Worm (Caenorhabditis elegans) whole organism, mixed stage, embryonic: ENCODE measurements around the gene F10E9.3.

Experiments used
- M03D4.4 ChIP-seq: sonication (generic microtip); optimal IDR thresholded peaks from 2 replicates; lab custom pipeline; 2017; ENCODE audit warnings: mild to moderate bottlenecking, missing genetic modification characterization, missing compliant biosample characterization
- bed-3 ChIP-seq: fragments of 200-800 bp; sonication (Bioruptor generic); optimal IDR thresholded peaks from 3 replicates; lab custom pipeline; 2018; ENCODE audit warnings: mild to moderate bottlenecking, missing genetic modification characterization, moderate library complexity, missing compliant biosample characterization
- blmp-1 ChIP-seq: fragments of 150-350 bp; optimal IDR thresholded peaks from 2 replicates; lab custom pipeline; 2014; ENCODE audit warnings: missing biosample characterization, missing genetic modification characterization
- ceh-39 ChIP-seq: fragments of 150-350 bp; optimal IDR thresholded peaks from 2 replicates; lab custom pipeline; 2014; ENCODE audit warnings: missing biosample characterization, missing genetic modification characterization
- ceh-43 ChIP-seq: fragments of 200-800 bp; sonication (Bioruptor generic); optimal IDR thresholded peaks from 2 replicates; lab custom pipeline; 2018; ENCODE audit warnings: mild to moderate bottlenecking, missing genetic modification characterization, moderate library complexity, missing compliant biosample characterization
- ceh-83 ChIP-seq: fragments of 200-800 bp; sonication (Bioruptor generic); optimal IDR thresholded peaks from 2 replicates; lab custom pipeline; 2018; ENCODE audit warnings: mild to moderate bottlenecking, missing genetic modification characterization, missing compliant biosample characterization
- ces-1 ChIP-seq: fragments of 150-350 bp; optimal IDR thresholded peaks from 2 replicates; lab custom pipeline; 2014; ENCODE audit warnings: missing biosample characterization, missing genetic modification reagents, missing genetic modification characterization
- cnd-1 ChIP-seq: fragments of 200-800 bp; sonication (Bioruptor generic); optimal IDR thresholded peaks from 2 replicates; lab custom pipeline; 2018; ENCODE audit warnings: mild to moderate bottlenecking, missing genetic modification characterization, missing compliant biosample characterization
- drap-1 ChIP-seq: fragments of 200-800 bp; sonication (Bioruptor generic); optimal IDR thresholded peaks from 3 replicates; lab custom pipeline; 2018; ENCODE audit warnings: mild to moderate bottlenecking, missing genetic modification characterization, missing compliant biosample characterization
- elt-1 ChIP-seq: sonication (generic microtip); optimal IDR thresholded peaks from 2 replicates; lab custom pipeline; 2017; ENCODE audit warnings: missing genetic modification characterization, mild to moderate bottlenecking, missing compliant biosample characterization, antibody characterized with exemption, moderate library complexity, borderline replicate concordance; ENCODE audit not compliant: insufficient read depth
- elt-3 ChIP-seq: fragments of 150-350 bp; optimal IDR thresholded peaks from 2 replicates; lab custom pipeline; 2014; ENCODE audit warnings: missing biosample characterization, missing genetic modification characterization
- flh-1 ChIP-seq: fragments of 200-800 bp; sonication (Bioruptor generic); optimal IDR thresholded peaks from 2 replicates; lab custom pipeline; 2018; ENCODE audit warnings: mild to moderate bottlenecking, missing genetic modification characterization, moderate library complexity, missing compliant biosample characterization
- ham-2 ChIP-seq: fragments of 200-800 bp; sonication (Bioruptor generic); optimal IDR thresholded peaks from 2 replicates; lab custom pipeline; 2018; ENCODE audit warnings: mild to moderate bottlenecking, missing genetic modification characterization, missing compliant biosample characterization
- hlh-1 ChIP-seq: fragments of 150-350 bp; optimal IDR thresholded peaks from 2 replicates; lab custom pipeline; 2014; ENCODE audit warnings: missing biosample characterization, missing genetic modification reagents, missing genetic modification characterization
- lin-13 ChIP-seq: fragments of 150-350 bp; optimal IDR thresholded peaks from 2 replicates; lab custom pipeline; 2014; ENCODE audit warnings: missing biosample characterization, missing genetic modification characterization
- lin-32 ChIP-seq: fragments of 200-800 bp; sonication (Bioruptor generic); optimal IDR thresholded peaks from 2 replicates; lab custom pipeline; 2018; ENCODE audit warnings: mild to moderate bottlenecking, missing genetic modification characterization, missing compliant biosample characterization
- lsy-2 ChIP-seq: fragments of 150-350 bp; optimal IDR thresholded peaks from 2 replicates; lab custom pipeline; 2014; ENCODE audit warnings: missing biosample characterization, missing genetic modification characterization
- mab-5 ChIP-seq: fragments of 150-350 bp; optimal IDR thresholded peaks from 2 replicates; lab custom pipeline; 2014; ENCODE audit warnings: missing biosample characterization, missing genetic modification characterization
- mep-1 ChIP-seq: fragments of 150-350 bp; optimal IDR thresholded peaks from 2 replicates; lab custom pipeline; 2017; ENCODE audit warnings: missing biosample characterization, missing genetic modification reagents, missing genetic modification characterization, inconsistent platforms
- mls-2 ChIP-seq: sonication (generic microtip); optimal IDR thresholded peaks from 2 replicates; lab custom pipeline; 2016; ENCODE audit warnings: mild to moderate bottlenecking, missing genetic modification characterization, moderate library complexity, missing compliant biosample characterization
- nhr-12 ChIP-seq: fragments of 150-350 bp; optimal IDR thresholded peaks from 2 replicates; lab custom pipeline; 2014; ENCODE audit warnings: missing biosample characterization, missing genetic modification characterization
- nhr-2 ChIP-seq: fragments of 150-350 bp; optimal IDR thresholded peaks from 2 replicates; lab custom pipeline; 2014; ENCODE audit warnings: missing biosample characterization, missing genetic modification characterization
- nhr-237 ChIP-seq: fragments of 150-350 bp; optimal IDR thresholded peaks from 2 replicates; lab custom pipeline; 2014; ENCODE audit warnings: missing biosample characterization, missing genetic modification characterization
- nhr-28 ChIP-seq: fragments of 150-350 bp; optimal IDR thresholded peaks from 2 replicates; lab custom pipeline; 2014; ENCODE audit warnings: missing biosample characterization, missing genetic modification characterization
- nhr-76 ChIP-seq: sonication (generic microtip); optimal IDR thresholded peaks from 2 replicates; lab custom pipeline; 2017; ENCODE audit warnings: missing biosample characterization, missing genetic modification characterization
- pha-4 ChIP-seq: fragments of 150-350 bp; optimal IDR thresholded peaks from 2 replicates; lab custom pipeline; 2018; ENCODE audit warnings: missing biosample characterization, missing genetic modification reagents, missing genetic modification characterization
- sem-2 ChIP-seq: fragments of 200-800 bp; sonication (Bioruptor generic); optimal IDR thresholded peaks from 2 replicates; lab custom pipeline; 2018; ENCODE audit warnings: mild to moderate bottlenecking, missing genetic modification characterization, missing compliant biosample characterization
- snpc-4 ChIP-seq: fragments of 150-350 bp; optimal IDR thresholded peaks from 2 replicates; lab custom pipeline; 2014; ENCODE audit warnings: missing biosample characterization, missing genetic modification characterization
- sptf-1 ChIP-seq: sonication (generic microtip); optimal IDR thresholded peaks from 2 replicates; lab custom pipeline; 2017; ENCODE audit warnings: mild to moderate bottlenecking, missing genetic modification characterization, moderate library complexity, missing compliant biosample characterization
- tbx-8 ChIP-seq: fragments of 200-800 bp; sonication (Bioruptor generic); optimal IDR thresholded peaks from 2 replicates; lab custom pipeline; 2018; ENCODE audit warnings: mild to moderate bottlenecking, missing genetic modification characterization, moderate library complexity, missing compliant biosample characterization
- unc-120 ChIP-seq: sonication (generic microtip); optimal IDR thresholded peaks from 2 replicates; lab custom pipeline; 2017; ENCODE audit warnings: missing genetic modification characterization, missing compliant biosample characterization; ENCODE audit not compliant: poor library complexity, severe bottlenecking
- unc-39 ChIP-seq: fragments of 150-350 bp; optimal IDR thresholded peaks from 2 replicates; lab custom pipeline; 2014; ENCODE audit warnings: missing biosample characterization, missing genetic modification characterization
- unc-62 ChIP-seq: fragments of 150-350 bp; optimal IDR thresholded peaks from 2 replicates; lab custom pipeline; 2014; ENCODE audit warnings: missing biosample characterization, missing genetic modification reagents, missing genetic modification characterization
- zip-8 ChIP-seq: fragments of 150-350 bp; optimal IDR thresholded peaks from 2 replicates; lab custom pipeline; 2014; ENCODE audit warnings: missing biosample characterization, missing genetic modification characterization
- ztf-11 ChIP-seq: fragments of 150-350 bp; optimal IDR thresholded peaks from 2 replicates; lab custom pipeline; 2014; ENCODE audit warnings: missing biosample characterization, missing genetic modification characterization

Gene F10E9.3

ce11 chrIII:8355462-8355815, 44.6 kb downstream of the F10E9.3 start:
- no peak for TF ChIP-seq ham-2
- TF ChIP-seq drap-1, result no peak
- TF ChIP-seq blmp-1, result no peak
- TF ChIP-seq lsy-2 (tag; lab: Kevin White, UChicago), result no peak
- no peak for TF ChIP-seq ztf-11 (tag; lab: Kevin White, UChicago)
- TF ChIP-seq mab-5 (tag; lab: Kevin White, UChicago), result no peak
- no peak for TF ChIP-seq bed-3 (GFP tag; lab: Kevin White, UChicago)
- no peak for TF ChIP-seq elt-3
- no peak for TF ChIP-seq lin-13

- no peak for TF ChIP-seq zip-8 (tag; lab: Kevin White, UChicago)
- no peak for TF ChIP-seq ceh-39 (tag; lab: Kevin White, UChicago)
- peak; percentile 71 for TF ChIP-seq unc-62 (GFP tag; lab: Kevin White, UChicago)
- peak; percentile 28 for TF ChIP-seq nhr-237 (tag; lab: Kevin White, UChicago)
- TF ChIP-seq nhr-28, result no peak
- peak; percentile 33 for TF ChIP-seq pha-4 (tag; lab: Kevin White, UChicago)
- no peak for TF ChIP-seq sem-2 (GFP tag; lab: Kevin White, UChicago)
- TF ChIP-seq flh-1 (GFP tag; lab: Kevin White, UChicago), result no peak
- TF ChIP-seq snpc-4 (tag; lab: Kevin White, UChicago), result no peak
- no peak for TF ChIP-seq nhr-76 (tag; lab: Kevin White, UChicago)
- TF ChIP-seq lsy-2 (tag; lab: Kevin White, UChicago), result peak; percentile 35
- TF ChIP-seq elt-3, result no peak
- TF ChIP-seq lin-13, result no peak
- TF ChIP-seq mab-5 (tag; lab: Kevin White, UChicago), result no peak
- TF ChIP-seq hlh-1 (tag; lab: Kevin White, UChicago), result peak; percentile 70
- no peak for TF ChIP-seq nhr-2
- peak; percentile 78 for TF ChIP-seq cnd-1
- no peak for TF ChIP-seq tbx-8
- peak; percentile 62 for TF ChIP-seq mls-2 (tag; lab: Kevin White, UChicago)
- TF ChIP-seq drap-1, result no peak
- no peak for TF ChIP-seq blmp-1
- no peak for TF ChIP-seq ztf-11 (tag; lab: Kevin White, UChicago)
- TF ChIP-seq ces-1 (GFP tag; lab: Kevin White, UChicago), result peak; percentile 68
- TF ChIP-seq nhr-12 (tag; lab: Kevin White, UChicago), result no peak
- no peak for TF ChIP-seq elt-1
- TF ChIP-seq M03D4.4 (tag; lab: Kevin White, UChicago), result peak; percentile 31
- TF ChIP-seq sptf-1, result no peak
- peak; percentile 47 for TF ChIP-seq lin-32 (GFP tag; lab: Kevin White, UChicago)
- no peak for TF ChIP-seq bed-3 (GFP tag; lab: Kevin White, UChicago)
- no peak for TF ChIP-seq ceh-83 (GFP tag; lab: Kevin White, UChicago)
- TF ChIP-seq ham-2, result no peak
- TF ChIP-seq unc-120, result peak; percentile 64
- TF ChIP-seq mep-1 (tag; lab: Kevin White, UChicago), result peak; percentile 48
- TF ChIP-seq ceh-43 (GFP tag; lab: Kevin White, UChicago), result no peak
- TF ChIP-seq unc-39 (tag; lab: Kevin White, UChicago), result no peak
- TF ChIP-seq, all 35 proteins: peak for 12
These were observed 45.6 kb downstream of the F10E9.3 start for ce11 chrIII:8356407-8356881.

- TF ChIP-seq hlh-1 (tag; lab: Kevin White, UChicago) (peak; percentile 43), elt-1 (no peak), zip-8 (tag; lab: Kevin White, UChicago) (no peak), nhr-12 (tag; lab: Kevin White, UChicago) (peak; percentile 11), ceh-39 (tag; lab: Kevin White, UChicago) (peak; percentile 59), mep-1 (tag; lab: Kevin White, UChicago) (peak; percentile 83), pha-4 (tag; lab: Kevin White, UChicago) (peak; percentile 51), drap-1 (no peak), ces-1 (GFP tag; lab: Kevin White, UChicago) (peak; percentile 65), mls-2 (tag; lab: Kevin White, UChicago) (no peak), nhr-2 (peak; percentile 23), cnd-1 (no peak), nhr-237 (tag; lab: Kevin White, UChicago) (peak; percentile 75), ceh-83 (GFP tag; lab: Kevin White, UChicago) (no peak), unc-62 (GFP tag; lab: Kevin White, UChicago) (peak; percentile 51), ham-2 (no peak), nhr-28 (peak; percentile 13), tbx-8 (no peak), sem-2 (GFP tag; lab: Kevin White, UChicago) (no peak), unc-120 (peak; percentile 50), lsy-2 (tag; lab: Kevin White, UChicago) (peak; percentile 96)
These were observed 47.4 kb downstream of the F10E9.3 start, which contains the start of the genes R05D3.8 and rfp-1 for ce11 chrIII:8358213-8358672. Gene R05D3.8, minus strand, starts transcription at chrIII:8358327. Gene rfp-1, plus strand, starts transcription at chrIII:8358622.
